Fruit fly (Drosophila melanogaster): Measurements from ENCODE around the gene Trhn.
A peak's percentile ranks its signal among the peaks of the same experiment; 100 is the strongest.

Trhn gene

dm6 chr3L:1227303-1227797 is 34.4 kb upstream of the Trhn start, which contains the start of gene LysS:
Gene LysS (plus strand): TSS chr3L:1227747.
- TF ChIP-seq Gug (GFP tag; IDR thresholded peaks at IDR 0.05) (no peak), Met (GFP tag; optimal IDR thresholded peaks at IDR 0.05) (no peak), fd85E (GFP tag; optimal IDR thresholded peaks at IDR 0.05) (no peak), CG11902 (GFP tag; optimal IDR thresholded peaks at IDR 0.05) (no peak), Sox102F (GFP tag; optimal IDR thresholded peaks at IDR 0.05) (no peak), topi (GFP tag; optimal IDR thresholded peaks at IDR 0.05) (no peak), pdm3 (GFP tag; optimal IDR thresholded peaks at IDR 0.05) (no peak), Ets96B (tag; optimal IDR thresholded peaks at IDR 0.05) (no peak), CG1621 (tag; optimal IDR thresholded peaks at IDR 0.05) (no peak), CG6792 (GFP tag; optimal IDR thresholded peaks at IDR 0.05) (no peak), fd59A (GFP tag; optimal IDR thresholded peaks at IDR 0.05) (no peak), Blimp-1 (GFP tag; optimal IDR thresholded peaks at IDR 0.05) (no peak), Eip78C (GFP tag) (no peak)

DNA sequence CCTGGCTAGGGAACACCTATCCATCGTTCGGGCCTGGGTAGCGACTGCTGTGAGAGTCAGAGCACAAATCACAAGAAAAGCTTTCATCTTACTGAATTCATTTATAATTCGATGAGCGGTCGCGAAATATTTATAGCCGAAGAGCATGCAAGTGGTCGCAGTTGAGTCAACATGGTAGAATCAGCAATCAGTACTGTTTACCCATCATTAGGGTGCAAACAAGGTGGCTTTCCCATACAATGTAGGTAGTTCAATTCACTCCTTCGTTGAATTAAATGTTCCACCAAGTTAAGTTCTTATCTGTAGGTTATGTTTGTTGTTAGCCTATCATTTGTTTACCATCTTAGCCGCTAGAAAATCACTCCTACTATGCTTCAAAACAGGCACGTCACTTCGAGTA is 25.6 kb upstream of the Trhn start, which contains the start of gene LysP:
TSS of gene LysP (minus strand) at position 101 of the 400 bp plus-strand sequence.
- TF ChIP-seq CG16779 (tag; optimal IDR thresholded peaks at IDR 0.05) (no peak), svp (GFP tag) (peak; percentile 32), CG8632 (GFP tag; optimal IDR thresholded peaks at IDR 0.05) (no peak), Lpt (GFP tag; optimal IDR thresholded peaks at IDR 0.05) (no peak), CG8119 (GFP tag; IDR thresholded peaks at IDR 0.05) (no peak), CG3919 (GFP tag; optimal IDR thresholded peaks at IDR 0.05) (no peak)

DNA sequence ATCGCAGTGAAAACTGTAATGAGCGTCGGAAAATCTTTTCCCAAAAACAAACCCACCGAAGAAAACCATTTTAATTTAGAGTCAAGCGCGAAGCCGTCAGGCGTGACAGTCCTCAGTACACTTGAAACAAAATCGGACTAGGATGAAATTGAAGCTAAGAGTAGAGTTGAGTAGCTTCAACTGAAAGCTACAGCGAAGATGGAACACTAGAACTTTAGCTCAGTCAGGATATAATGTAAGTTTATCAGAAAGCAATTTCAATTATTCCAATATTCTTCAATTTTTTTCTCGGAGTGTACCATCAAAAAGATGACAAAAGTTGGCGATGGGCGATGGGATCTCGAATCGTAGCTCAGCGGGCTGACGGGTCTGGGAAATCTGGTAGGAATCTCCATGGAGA is 23.5 kb upstream of the Trhn start:
- peak; percentile 68 for TF ChIP-seq Hr4 (GFP tag; optimal IDR thresholded peaks at IDR 0.05)
- no peak for TF ChIP-seq Smox (GFP tag; optimal IDR thresholded peaks at IDR 0.05)
- no peak for TF ChIP-seq CG6792 (GFP tag; optimal IDR thresholded peaks at IDR 0.05)
- no peak for TF ChIP-seq CG3919 (GFP tag; optimal IDR thresholded peaks at IDR 0.05)
- no peak for TF ChIP-seq Hr39 (GFP tag; optimal IDR thresholded peaks at IDR 0.05)
- TF ChIP-seq CG32006 (GFP tag; optimal IDR thresholded peaks at IDR 0.05) = peak; percentile 72
- no peak for TF ChIP-seq CG3032 (tag; optimal IDR thresholded peaks at IDR 0.05)
- TF ChIP-seq net (GFP tag; optimal IDR thresholded peaks at IDR 0.05) = no peak
- no peak for TF ChIP-seq vri (GFP tag; optimal IDR thresholded peaks at IDR 0.05)
- peak; percentile 26 for TF ChIP-seq CG6276 (GFP tag; optimal IDR thresholded peaks at IDR 0.05)
- TF ChIP-seq CG4318 (GFP tag; optimal IDR thresholded peaks at IDR 0.05) = peak; percentile 46
- peak; percentile 54; the same call in 2 of the 3 replicates for TF ChIP-seq CG8119 (GFP tag; IDR thresholded peaks at IDR 0.05)
- peak; percentile 10 for TF ChIP-seq svp (GFP tag)
- peak; percentile 6 for TF ChIP-seq Eip78C (GFP tag)
- TF ChIP-seq ss (GFP tag; optimal IDR thresholded peaks at IDR 0.05) = no peak
- peak; percentile 64 for TF ChIP-seq CG15336 (GFP tag; IDR thresholded peaks at IDR 0.05)
- TF ChIP-seq eg (GFP tag; IDR thresholded peaks at IDR 0.05) = peak; percentile 62
- TF ChIP-seq pdm3 (GFP tag; optimal IDR thresholded peaks at IDR 0.05) = no peak
- no peak for TF ChIP-seq Ets96B (tag; optimal IDR thresholded peaks at IDR 0.05)
- peak; percentile 45; the same call in 2 of the 3 replicates for TF ChIP-seq CG6163 (GFP tag; IDR thresholded peaks at IDR 0.05)
- peak; percentile 17 for TF ChIP-seq dac (GFP tag; optimal IDR thresholded peaks at IDR 0.05)
- TF ChIP-seq CG10631 (GFP tag; optimal IDR thresholded peaks at IDR 0.05) = no peak

DNA sequence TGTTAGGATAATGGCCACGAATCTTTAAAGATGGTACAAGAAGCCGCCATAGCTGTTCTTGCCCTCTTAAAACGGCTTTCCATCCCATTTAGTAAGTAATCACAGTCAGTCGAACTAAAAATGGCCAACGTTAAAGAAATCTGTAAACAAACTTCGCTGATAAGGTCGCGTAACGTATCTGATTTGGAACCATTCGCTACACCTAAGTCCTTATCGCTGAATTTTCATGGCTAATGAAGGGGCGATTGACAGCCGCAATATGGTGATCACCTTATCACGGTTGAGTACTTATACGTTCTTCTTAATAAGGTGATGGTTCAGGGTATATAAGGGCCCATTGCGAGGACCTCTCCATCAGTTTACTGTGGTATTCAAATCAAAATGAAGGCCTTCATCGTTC is 19.6 kb upstream of the Trhn start, which contains the start of gene LysE:
TSS of gene LysE (plus strand) at position 257 of the 400 bp plus-strand sequence.
- TF ChIP-seq svp (GFP tag) (peak; percentile 57), topi (GFP tag; optimal IDR thresholded peaks at IDR 0.05) (no peak), CG11902 (GFP tag; optimal IDR thresholded peaks at IDR 0.05) (no peak), Met (GFP tag; optimal IDR thresholded peaks at IDR 0.05) (no peak), Smox (GFP tag; optimal IDR thresholded peaks at IDR 0.05) (no peak)

DNA sequence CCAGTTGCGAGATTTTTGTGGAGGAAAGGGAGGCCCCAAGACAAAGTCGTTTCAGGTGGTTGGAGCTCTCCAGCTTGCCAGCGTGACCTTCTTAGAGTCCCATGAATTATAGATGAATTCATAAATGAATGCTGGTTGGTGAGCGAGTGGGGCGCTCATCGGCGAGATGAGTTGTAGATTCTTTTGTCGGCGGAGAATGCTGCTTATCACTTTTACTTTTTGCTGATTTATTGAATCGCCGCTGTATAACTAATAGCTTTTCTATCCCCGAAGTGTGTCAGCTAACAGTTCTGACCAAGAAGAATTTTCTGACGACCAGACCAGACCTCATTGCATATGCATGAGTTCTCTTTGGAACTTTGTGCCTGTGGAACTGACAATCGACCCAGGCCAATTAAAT is 19.1 kb upstream of the Trhn start:
- TF ChIP-seq CG16779 (tag; optimal IDR thresholded peaks at IDR 0.05) = no peak
- no peak for TF ChIP-seq CG8632 (GFP tag; optimal IDR thresholded peaks at IDR 0.05)
- TF ChIP-seq CG32006 (GFP tag; optimal IDR thresholded peaks at IDR 0.05) = no peak
- no peak for TF ChIP-seq Met (GFP tag; optimal IDR thresholded peaks at IDR 0.05)
- TF ChIP-seq CG6808 (GFP tag; optimal IDR thresholded peaks at IDR 0.05) = no peak
- TF ChIP-seq esn (GFP tag; optimal IDR thresholded peaks at IDR 0.05) = no peak
- TF ChIP-seq CG8319 (GFP tag; optimal IDR thresholded peaks at IDR 0.05) = no peak
- no peak for TF ChIP-seq eg (GFP tag; IDR thresholded peaks at IDR 0.05)
- no peak for TF ChIP-seq CG4318 (GFP tag; optimal IDR thresholded peaks at IDR 0.05)
- no peak for TF ChIP-seq CG11902 (GFP tag; optimal IDR thresholded peaks at IDR 0.05)
- TF ChIP-seq Hr39 (GFP tag; optimal IDR thresholded peaks at IDR 0.05) = no peak
- TF ChIP-seq dac (GFP tag; optimal IDR thresholded peaks at IDR 0.05) = no peak
- TF ChIP-seq CG1621 (tag; optimal IDR thresholded peaks at IDR 0.05) = no peak
- no peak for TF ChIP-seq Hr4 (GFP tag; optimal IDR thresholded peaks at IDR 0.05)
